Fruit fly (Drosophila melanogaster) whole organism, embryonic: ENCODE data around the gene Teh1.

Experiments
- ATbp ChIP-seq: fragments of 200-800 bp; sonication (Bioruptor generic); optimal IDR thresholded peaks from 2 replicates; lab custom pipeline; 2017; ENCODE audit warnings: missing biosample characterization, mild to moderate bottlenecking, missing genetic modification characterization, missing genetic modification reagents
- Atf-2 ChIP-seq: fragments of 200-800 bp; sonication (Bioruptor generic); optimal IDR thresholded peaks from 2 replicates; lab custom pipeline; 2016; ENCODE audit warnings: missing biosample characterization, missing genetic modification characterization
- CG10366 ChIP-seq: fragments of 200-800 bp; sonication (Bioruptor generic); IDR thresholded peaks from 2 replicates; pipeline ENCODE4 v1.3.6; 2022; ENCODE audit warnings: missing biosample characterization, missing genetic modification characterization
- CG1233 ChIP-seq: fragments of 200-800 bp; sonication (Bioruptor generic); optimal IDR thresholded peaks from 4 replicates; lab custom pipeline; 2018; ENCODE audit warnings: missing biosample characterization, mild to moderate bottlenecking, missing genetic modification characterization
- CG12391 ChIP-seq: fragments of 200-800 bp; sonication (Bioruptor generic); optimal IDR thresholded peaks from 3 replicates; lab custom pipeline; 2018; ENCODE audit warnings: missing biosample characterization, mild to moderate bottlenecking, missing genetic modification characterization, moderate library complexity
- CG13624 ChIP-seq: fragments of 200-800 bp; sonication (Bioruptor generic); optimal IDR thresholded peaks from 2 replicates; lab custom pipeline; 2016; ENCODE audit warnings: missing biosample characterization, missing genetic modification characterization
- CG14441 ChIP-seq: fragments of 200-800 bp; sonication (Bioruptor generic); IDR thresholded peaks from 2 replicates; pipeline ENCODE4 v1.3.6; 2022; ENCODE audit warnings: missing biosample characterization, missing genetic modification characterization
- CG16813 ChIP-seq: fragments of 200-800 bp; sonication (Bioruptor generic); IDR thresholded peaks from 3 replicates; pipeline ENCODE4 v1.3.6; 2022; ENCODE audit warnings: missing biosample characterization, missing genetic modification characterization; ENCODE audit not compliant: partially characterized antibody
- CG16815 ChIP-seq: fragments of 200-800 bp; sonication (Bioruptor generic); optimal IDR thresholded peaks from 3 replicates; lab custom pipeline; 2017; ENCODE audit warnings: missing biosample characterization, mild to moderate bottlenecking, missing genetic modification characterization
- CG17568 ChIP-seq: fragments of 200-800 bp; sonication (Bioruptor generic); optimal IDR thresholded peaks from 2 replicates; lab custom pipeline; 2018; ENCODE audit warnings: missing biosample characterization, mild to moderate bottlenecking, missing genetic modification characterization, moderate library complexity
- CG3065 ChIP-seq: fragments of 200-800 bp; sonication (Bioruptor generic); optimal IDR thresholded peaks from 2 replicates; lab custom pipeline; 2016; ENCODE audit warnings: missing biosample characterization, missing genetic modification characterization
- CG32532 ChIP-seq: fragments of 200-800 bp; sonication (Bioruptor generic); IDR thresholded peaks from 2 replicates; pipeline ENCODE4 v1.3.6; 2022; ENCODE audit warnings: missing biosample characterization, missing genetic modification characterization
- CG6254 ChIP-seq: fragments of 200-800 bp; sonication (Bioruptor generic); optimal IDR thresholded peaks from 3 replicates; lab custom pipeline; 2017; ENCODE audit warnings: mild to moderate bottlenecking, missing biosample characterization, missing genetic modification reagents, missing genetic modification characterization
- CG6791 ChIP-seq: fragments of 200-800 bp; sonication (Bioruptor generic); IDR thresholded peaks from 3 replicates; pipeline ENCODE4 v1.3.6; 2022; ENCODE audit warnings: missing biosample characterization, missing genetic modification characterization; ENCODE audit not compliant: partially characterized antibody
- CG7271 ChIP-seq: fragments of 200-800 bp; sonication (Bioruptor generic); optimal IDR thresholded peaks from 2 replicates; lab custom pipeline; 2018; ENCODE audit warnings: missing biosample characterization, mild to moderate bottlenecking, missing genetic modification characterization, moderate library complexity
- CG7963 ChIP-seq: fragments of 200-800 bp; sonication (Bioruptor generic); IDR thresholded peaks from 3 replicates; pipeline ENCODE4 v1.3.6; 2022; ENCODE audit warnings: missing biosample characterization, missing genetic modification characterization; ENCODE audit not compliant: partially characterized antibody
- CG8089 ChIP-seq: fragments of 200-800 bp; sonication (Bioruptor generic); optimal IDR thresholded peaks from 3 replicates; lab custom pipeline; 2016; ENCODE audit warnings: missing biosample characterization, missing genetic modification characterization
- CG8924 ChIP-seq: fragments of 200-800 bp; optimal IDR thresholded peaks from 3 replicates; lab custom pipeline; 2019; ENCODE audit warnings: missing biosample characterization, mild to moderate bottlenecking, missing genetic modification characterization, moderate library complexity
- CG8944 ChIP-seq: fragments of 200-800 bp; sonication (Bioruptor generic); optimal IDR thresholded peaks from 3 replicates; lab custom pipeline; 2016; ENCODE audit warnings: missing biosample characterization, missing genetic modification characterization
- CG9437 ChIP-seq: fragments of 200-800 bp; sonication (Bioruptor generic); optimal IDR thresholded peaks from 2 replicates; lab custom pipeline; 2018; ENCODE audit warnings: missing biosample characterization, mild to moderate bottlenecking, missing genetic modification characterization
- CHES-1-like ChIP-seq: fragments of 200-800 bp; sonication (Bioruptor generic); optimal IDR thresholded peaks from 2 replicates; lab custom pipeline; 2016; ENCODE audit warnings: missing biosample characterization, missing genetic modification characterization
- Chrac-16 ChIP-seq: fragments of 200-800 bp; sonication (Bioruptor generic); optimal IDR thresholded peaks from 3 replicates; lab custom pipeline; 2016; ENCODE audit warnings: missing biosample characterization, missing genetic modification characterization
- CoRest ChIP-seq: fragments of 200-800 bp; sonication (Bioruptor generic); optimal IDR thresholded peaks from 3 replicates; lab custom pipeline; 2018; ENCODE audit warnings: missing biosample characterization, mild to moderate bottlenecking, missing genetic modification characterization, moderate library complexity
- Gsc ChIP-seq: fragments of 200-800 bp; sonication (Bioruptor generic); IDR thresholded peaks from 2 replicates; pipeline ENCODE4 v1.3.6; 2022; ENCODE audit warnings: missing biosample characterization, missing genetic modification characterization
- H15 ChIP-seq: fragments of 200-800 bp; sonication (Bioruptor generic); IDR thresholded peaks from 3 replicates; pipeline ENCODE4 v1.3.6; 2022; ENCODE audit warnings: missing biosample characterization, missing genetic modification characterization
- Hand ChIP-seq: fragments of 200-800 bp; sonication (Bioruptor generic); optimal IDR thresholded peaks from 2 replicates; lab custom pipeline; 2017; ENCODE audit warnings: mild to moderate bottlenecking, missing biosample characterization, missing genetic modification reagents, missing genetic modification characterization
- HmgZ ChIP-seq: fragments of 200-800 bp; sonication (Bioruptor generic); optimal IDR thresholded peaks from 2 replicates; lab custom pipeline; 2018; ENCODE audit warnings: missing biosample characterization, mild to moderate bottlenecking, missing genetic modification characterization
- Ptx1 ChIP-seq: fragments of 200-800 bp; sonication (Bioruptor generic); IDR thresholded peaks from 2 replicates; pipeline ENCODE4 v1.3.6; 2022; ENCODE audit warnings: missing biosample characterization, missing genetic modification characterization
- amos ChIP-seq: fragments of 200-800 bp; sonication (Bioruptor generic); IDR thresholded peaks from 2 replicates; pipeline ENCODE4 v1.3.6; 2022; ENCODE audit warnings: missing biosample characterization, missing genetic modification characterization; ENCODE audit not compliant: partially characterized antibody
- cg ChIP-seq: fragments of 200-800 bp; sonication (Bioruptor generic); optimal IDR thresholded peaks from 3 replicates; lab custom pipeline; 2019; ENCODE audit warnings: missing biosample characterization, mild to moderate bottlenecking, missing genetic modification characterization, moderate library complexity
- chif ChIP-seq, 2 experiments: fragments of 200-800 bp; sonication (Bioruptor generic); optimal IDR thresholded peaks; 3 replicates each; lab custom pipeline; 2016; ENCODE audit warnings: missing biosample characterization in 2 of 2, missing genetic modification characterization in 2 of 2
- dimm ChIP-seq: fragments of 200-800 bp; sonication (Bioruptor generic); IDR thresholded peaks from 2 replicates; pipeline ENCODE4 v1.3.6; 2022; ENCODE audit warnings: missing biosample characterization, missing genetic modification characterization
- dpn ChIP-seq, 2 experiments: fragments of 200-800 bp; sonication (Bioruptor generic); optimal IDR thresholded peaks; 3 replicates each; lab custom pipeline; 2016; ENCODE audit warnings: missing biosample characterization in 2 of 2, missing genetic modification characterization in 2 of 2
- dysf ChIP-seq: fragments of 200-800 bp; sonication (Bioruptor generic); IDR thresholded peaks from 3 replicates; pipeline ENCODE4 v1.3.6; 2022; ENCODE audit warnings: missing biosample characterization, missing genetic modification characterization
- emc ChIP-seq: fragments of 200-800 bp; sonication (Bioruptor generic); optimal IDR thresholded peaks from 2 replicates; lab custom pipeline; 2016; ENCODE audit warnings: missing biosample characterization, missing genetic modification characterization
- ems ChIP-seq: fragments of 200-800 bp; sonication (Bioruptor generic); optimal IDR thresholded peaks from 3 replicates; lab custom pipeline; 2016; ENCODE audit warnings: missing biosample characterization, missing genetic modification characterization
- lab ChIP-seq: fragments of 200-800 bp; sonication (Bioruptor generic); optimal IDR thresholded peaks from 3 replicates; lab custom pipeline; 2017; ENCODE audit warnings: missing biosample characterization, missing genetic modification characterization, mild to moderate bottlenecking, moderate library complexity, missing genetic modification reagents
- lbe ChIP-seq: fragments of 200-800 bp; sonication (Bioruptor generic); optimal IDR thresholded peaks from 2 replicates; lab custom pipeline; 2016; ENCODE audit warnings: missing biosample characterization, mild to moderate bottlenecking, missing genetic modification characterization
- mirr ChIP-seq: fragments of 200-800 bp; sonication (Bioruptor generic); optimal IDR thresholded peaks from 3 replicates; lab custom pipeline; 2018; ENCODE audit warnings: missing biosample characterization, mild to moderate bottlenecking, missing genetic modification characterization
- nau ChIP-seq: fragments of 200-800 bp; sonication (Bioruptor generic); optimal IDR thresholded peaks from 3 replicates; lab custom pipeline; 2017; ENCODE audit warnings: missing biosample characterization, mild to moderate bottlenecking, missing genetic modification characterization, missing genetic modification reagents
- nerfin-1 ChIP-seq: fragments of 200-800 bp; sonication (Bioruptor generic); optimal IDR thresholded peaks from 3 replicates; lab custom pipeline; 2019; ENCODE audit warnings: missing biosample characterization, mild to moderate bottlenecking, missing genetic modification characterization, moderate library complexity
- pan ChIP-seq, 4 experiments: fragments of >200 bp in 3 of 4; fragments of 200-800 bp in 1 of 4; sonication (Bioruptor generic) in 1 of 4; optimal IDR thresholded peaks in 3 of 4; IDR thresholded peaks in 1 of 4; 2 replicates each; pipeline versions ENCODE4 v1.3.6 to Lab custom; 2017 to 2022; ENCODE audit warnings: missing biosample characterization in 2 of 4, missing genetic modification characterization in 2 of 4, mixed read lengths in 1 of 4
- prd ChIP-seq, 3 experiments: fragments of >200 bp in 2 of 3; fragments of 200-800 bp in 1 of 3; sonication (Bioruptor generic) in 1 of 3; optimal IDR thresholded peaks in 2 of 3; IDR thresholded peaks in 1 of 3; 2 replicates in 2 of 3; 3 replicates in 1 of 3; pipeline versions ENCODE4 v1.3.6 to Lab custom; 2017 to 2022; ENCODE audit warnings: missing biosample characterization in 1 of 3, missing genetic modification characterization in 1 of 3
- sisA ChIP-seq: fragments of 200-800 bp; sonication (Bioruptor generic); IDR thresholded peaks from 2 replicates; pipeline ENCODE4 v1.3.6; 2022; ENCODE audit warnings: missing biosample characterization, missing genetic modification characterization
- sug ChIP-seq: fragments of 200-800 bp; optimal IDR thresholded peaks from 2 replicates; lab custom pipeline; 2019; ENCODE audit warnings: missing biosample characterization, mild to moderate bottlenecking, missing genetic modification characterization, moderate library complexity
- ttk ChIP-seq: fragments of 200-800 bp; sonication (Bioruptor generic); IDR thresholded peaks from 2 replicates; pipeline ENCODE4 v2.1.2; 2022; ENCODE audit warnings: missing biosample characterization, missing genetic modification characterization
- wdn ChIP-seq: fragments of 200-800 bp; sonication (Bioruptor generic); IDR thresholded peaks from 2 replicates; pipeline ENCODE4 v1.3.6; 2022; ENCODE audit warnings: missing biosample characterization, missing genetic modification characterization

The Teh1 gene

dm6 chr3R:9800644-9801330, 67.1 kb downstream of the Teh1 start, which contains the start of the genes CG9467 and CG8526 (continued):
- TF ChIP-seq CG16813 (GFP tag; lab: Robert Waterston, UW) = peak; percentile 81
- no peak for TF ChIP-seq ATbp (GFP tag; lab: Kevin White, UChicago)
- no peak for TF ChIP-seq nau (GFP tag; lab: Kevin White, UChicago)
- TF ChIP-seq CG8924 = peak; percentile 77
- TF ChIP-seq nerfin-1 (tag; lab: Kevin White, UChicago) = peak; percentile 87
- TF ChIP-seq sisA (GFP tag; lab: Robert Waterston, UW) = peak; percentile 58; the same call in 1 of the 2 replicates
- TF ChIP-seq CG10366 = peak; percentile 54; the same call in 1 of the 2 replicates
- TF ChIP-seq CG3065 (GFP tag; lab: Kevin White, UChicago) = peak; percentile 37
- no peak for TF ChIP-seq CG7271 (tag; lab: Kevin White, UChicago)
- peak; percentile 24 for TF ChIP-seq ems (GFP tag; lab: Kevin White, UChicago)
- TF ChIP-seq pan (optimal IDR thresholded peaks at IDR 0.05; lab: Kevin White, UChicago) = no peak
- peak in 1 of 2 experiments; percentile 34 for TF ChIP-seq pan (GFP tag; optimal IDR thresholded peaks at IDR 0.05 in 1 of 2, IDR thresholded peaks at IDR 0.05 in 1 of 2)
- peak; percentile 89 for TF ChIP-seq CoRest (tag; lab: Kevin White, UChicago)
- TF ChIP-seq Ptx1 (GFP tag; lab: Robert Waterston, UW) = peak; percentile 67; the same call in 1 of the 2 replicates
- no peak for TF ChIP-seq CHES-1-like
- TF ChIP-seq CG8089 (GFP tag; lab: Kevin White, UChicago) = no peak
- TF ChIP-seq chif (GFP tag; optimal IDR thresholded peaks at IDR 0.05; lab: Kevin White, UChicago) = peak in 1 of 2 experiments; percentile 20
- TF ChIP-seq amos (GFP tag; lab: Robert Waterston, UW) = peak; percentile 75
- no peak for TF ChIP-seq Gsc
- no peak for TF ChIP-seq dimm
- no peak for TF ChIP-seq mirr (GFP tag; lab: Kevin White, UChicago)
- TF ChIP-seq dysf (GFP tag; lab: Robert Waterston, UW) = peak; percentile 61; the same call in 1 of the 3 replicates
- no peak for TF ChIP-seq prd (optimal IDR thresholded peaks at IDR 0.05; lab: Kevin White, UChicago)
- TF ChIP-seq prd (GFP tag; IDR thresholded peaks at IDR 0.05; lab: Robert Waterston, UW) = peak; percentile 84
- TF ChIP-seq CG6254 (GFP tag; lab: Kevin White, UChicago) = peak; percentile 61
- TF ChIP-seq Hand (GFP tag; lab: Kevin White, UChicago) = no peak
- TF ChIP-seq wdn (GFP tag; lab: Robert Waterston, UW) = peak; percentile 11; the same call in 1 of the 2 replicates
- TF ChIP-seq ttk (GFP tag; lab: Robert Waterston, UW) = no peak
- TF ChIP-seq CG17568 (GFP tag; lab: Kevin White, UChicago) = no peak
- TF ChIP-seq Atf-2 (GFP tag; lab: Kevin White, UChicago) = no peak
- peak; percentile 63 for TF ChIP-seq CG6791 (GFP tag; lab: Robert Waterston, UW)
- TF ChIP-seq CG8944 (GFP tag; lab: Kevin White, UChicago) = peak; percentile 15
- peak; percentile 27; the same call in 1 of the 3 replicates for TF ChIP-seq H15
- no peak for TF ChIP-seq cg (GFP tag; lab: Kevin White, UChicago)
- peak; percentile 51 for TF ChIP-seq HmgZ (tag; lab: Kevin White, UChicago)
- TF ChIP-seq CG7963 (GFP tag; lab: Robert Waterston, UW) = peak; percentile 49; the same call in 2 of the 3 replicates
- TF ChIP-seq sug (tag; lab: Kevin White, UChicago) = peak; percentile 100
- peak; percentile 74 for TF ChIP-seq Chrac-16
- peak; percentile 82 for TF ChIP-seq CG12391 (tag; lab: Kevin White, UChicago)
- peak; percentile 69 for TF ChIP-seq CG32532
- TF ChIP-seq CG16815 = peak; percentile 60
- TF ChIP-seq lab (GFP tag; lab: Kevin White, UChicago) = no peak
- TF ChIP-seq CG1233 (GFP tag; lab: Kevin White, UChicago) = peak; percentile 23
- TF ChIP-seq CG9437 (GFP tag; lab: Kevin White, UChicago) = peak; percentile 50
- TF ChIP-seq lbe (GFP tag; lab: Kevin White, UChicago) = peak; percentile 65
- no peak for TF ChIP-seq emc (GFP tag; lab: Kevin White, UChicago)
- peak; percentile 52 to 71 for TF ChIP-seq dpn (GFP tag; optimal IDR thresholded peaks at IDR 0.05; lab: Kevin White, UChicago)
- peak; percentile 58 for TF ChIP-seq CG14441 (GFP tag; lab: Robert Waterston, UW)
- TF ChIP-seq CG13624 (GFP tag; lab: Kevin White, UChicago) = peak; percentile 58
